Fruit fly (Drosophila melanogaster) whole organism, embryonic: Measurements from ENCODE around the gene CG14718.

ENCODE experiments used
- Aef1 ChIP-seq: fragments of 200-800 bp; sonication (Bioruptor generic); IDR thresholded peaks from 3 replicates; pipeline ENCODE4 v1.3.6; 2022; ENCODE audit warnings: missing biosample characterization, missing genetic modification characterization
- Atf6 ChIP-seq: fragments of 200-800 bp; sonication (Bioruptor generic); IDR thresholded peaks from 2 replicates; pipeline ENCODE4 v1.3.6; 2022; ENCODE audit warnings: missing biosample characterization, missing genetic modification characterization
- Blimp-1 ChIP-seq: fragments of 200-800 bp; sonication (Bioruptor generic); optimal IDR thresholded peaks from 3 replicates; lab custom pipeline; 2018; ENCODE audit warnings: missing biosample characterization, missing genetic modification characterization, mild to moderate bottlenecking, moderate library complexity, missing genetic modification reagents
- CG12104 ChIP-seq: fragments of 200-800 bp; sonication (Bioruptor generic); optimal IDR thresholded peaks from 3 replicates; lab custom pipeline; 2016; ENCODE audit warnings: missing biosample characterization, missing genetic modification characterization
- CG12155 ChIP-seq: fragments of 200-800 bp; sonication (Bioruptor generic); optimal IDR thresholded peaks from 3 replicates; lab custom pipeline; 2016; ENCODE audit warnings: missing biosample characterization, missing genetic modification characterization
- CG12744 ChIP-seq: fragments of 200-800 bp; sonication (Bioruptor generic); optimal IDR thresholded peaks from 2 replicates; lab custom pipeline; 2016; ENCODE audit warnings: missing biosample characterization, missing genetic modification characterization
- CG12769 ChIP-seq: fragments of 200-800 bp; sonication (Bioruptor generic); optimal IDR thresholded peaks from 2 replicates; lab custom pipeline; 2019; ENCODE audit warnings: missing biosample characterization, mild to moderate bottlenecking, missing genetic modification characterization, moderate library complexity
- CG13894 ChIP-seq: fragments of 200-800 bp; sonication (Bioruptor generic); optimal IDR thresholded peaks from 3 replicates; lab custom pipeline; 2018; ENCODE audit warnings: missing biosample characterization, mild to moderate bottlenecking, missing genetic modification characterization, moderate library complexity
- CG17361 ChIP-seq: fragments of 200-800 bp; sonication (Bioruptor generic); IDR thresholded peaks from 3 replicates; pipeline ENCODE4 v1.3.6; 2022; ENCODE audit warnings: missing biosample characterization, missing genetic modification characterization
- CG2129 ChIP-seq: fragments of 200-800 bp; sonication (Bioruptor generic); IDR thresholded peaks from 2 replicates; pipeline ENCODE4 v1.3.6; 2022; ENCODE audit warnings: missing biosample characterization, missing genetic modification characterization; ENCODE audit not compliant: partially characterized antibody
- CG2712 ChIP-seq: fragments of 200-800 bp; optimal IDR thresholded peaks from 3 replicates; lab custom pipeline; 2019; ENCODE audit warnings: missing biosample characterization, mild to moderate bottlenecking, missing genetic modification characterization, moderate library complexity
- CG3838 ChIP-seq: fragments of 200-800 bp; sonication (Bioruptor generic); optimal IDR thresholded peaks from 3 replicates; lab custom pipeline; 2016; ENCODE audit warnings: missing biosample characterization, missing genetic modification characterization
- CG4282 ChIP-seq: fragments of 200-800 bp; sonication (Bioruptor generic); optimal IDR thresholded peaks from 2 replicates; lab custom pipeline; 2016; ENCODE audit warnings: missing biosample characterization, missing genetic modification characterization
- CG5180 ChIP-seq: fragments of 200-800 bp; sonication (Bioruptor generic); optimal IDR thresholded peaks from 3 replicates; lab custom pipeline; 2017; ENCODE audit warnings: missing biosample characterization, missing genetic modification characterization, mild to moderate bottlenecking, moderate library complexity, missing genetic modification reagents
- CG6689 ChIP-seq: fragments of 200-800 bp; sonication (Bioruptor generic); IDR thresholded peaks from 2 replicates; pipeline ENCODE4 v1.3.6; 2022; ENCODE audit warnings: missing biosample characterization, missing genetic modification characterization
- CG7745 ChIP-seq: fragments of 200-800 bp; sonication (Bioruptor generic); optimal IDR thresholded peaks from 2 replicates; lab custom pipeline; 2018; ENCODE audit warnings: missing biosample characterization, mild to moderate bottlenecking, missing genetic modification characterization, moderate library complexity
- CG7786 ChIP-seq: fragments of 200-800 bp; sonication (Bioruptor generic); optimal IDR thresholded peaks from 2 replicates; lab custom pipeline; 2016; ENCODE audit warnings: missing biosample characterization, missing genetic modification characterization
- CG7839 ChIP-seq: fragments of 200-800 bp; sonication (Bioruptor generic); optimal IDR thresholded peaks from 3 replicates; lab custom pipeline; 2018; ENCODE audit warnings: missing biosample characterization, mild to moderate bottlenecking, missing genetic modification characterization, moderate library complexity
- CG8478 ChIP-seq: fragments of >200 bp; optimal IDR thresholded peaks from 2 replicates; lab custom pipeline; 2018
- CG9727 ChIP-seq: fragments of 200-800 bp; sonication (Bioruptor generic); optimal IDR thresholded peaks from 3 replicates; lab custom pipeline; 2017; ENCODE audit warnings: missing biosample characterization, mild to moderate bottlenecking, missing genetic modification characterization
- CG9932 ChIP-seq: fragments of 200-800 bp; sonication (Bioruptor generic); IDR thresholded peaks from 2 replicates; pipeline ENCODE4 v1.3.6; 2022; ENCODE audit warnings: missing biosample characterization, missing genetic modification characterization
- Camta ChIP-seq: fragments of 200-800 bp; sonication (Bioruptor generic); optimal IDR thresholded peaks from 2 replicates; lab custom pipeline; 2016; ENCODE audit warnings: missing biosample characterization, missing genetic modification characterization
- Chrac-16 ChIP-seq: fragments of 200-800 bp; sonication (Bioruptor generic); optimal IDR thresholded peaks from 3 replicates; lab custom pipeline; 2016; ENCODE audit warnings: missing biosample characterization, missing genetic modification characterization
- Dek ChIP-seq: fragments of 200-800 bp; sonication (Bioruptor generic); optimal IDR thresholded peaks from 3 replicates; lab custom pipeline; 2019; ENCODE audit warnings: missing biosample characterization, mild to moderate bottlenecking, missing genetic modification characterization, moderate library complexity
- Dip3 ChIP-seq: fragments of 200-800 bp; sonication (Bioruptor generic); optimal IDR thresholded peaks from 3 replicates; lab custom pipeline; 2016; ENCODE audit warnings: missing biosample characterization, missing genetic modification characterization
- Doc3 ChIP-seq: fragments of 200-800 bp; sonication (Bioruptor generic); IDR thresholded peaks from 3 replicates; pipeline ENCODE4 v1.3.6; 2022; ENCODE audit warnings: missing biosample characterization, missing genetic modification characterization; ENCODE audit not compliant: partially characterized antibody
- Ets65A ChIP-seq: fragments of 200-800 bp; sonication (Bioruptor generic); peaks from one replicate; lab custom pipeline; 2016; ENCODE audit warnings: missing biosample characterization, missing genetic modification characterization
- Hsf ChIP-seq: fragments of 200-800 bp; sonication (Bioruptor generic); optimal IDR thresholded peaks from 3 replicates; lab custom pipeline; 2016; ENCODE audit warnings: missing biosample characterization, missing genetic modification characterization
- Side ChIP-seq: fragments of 200-800 bp; sonication (Bioruptor generic); optimal IDR thresholded peaks from 2 replicates; lab custom pipeline; 2016; ENCODE audit warnings: missing biosample characterization, missing genetic modification characterization
- Spps ChIP-seq: fragments of 200-800 bp; sonication (Bioruptor generic); optimal IDR thresholded peaks from 2 replicates; lab custom pipeline; 2018; ENCODE audit warnings: missing biosample characterization, mild to moderate bottlenecking, missing genetic modification characterization
- Taf1 ChIP-seq: fragments of 200-800 bp; sonication (Bioruptor generic); IDR thresholded peaks from 2 replicates; pipeline ENCODE4 v1.3.6; 2022; ENCODE audit warnings: missing biosample characterization, missing genetic modification characterization
- Trl ChIP-seq, 3 experiments: fragments of >200 bp in 2 of 3; fragments of 200-800 bp in 1 of 3; sonication (Bioruptor generic) in 1 of 3; optimal IDR thresholded peaks; 2 replicates in 1 of 3; 3 replicates in 2 of 3; lab custom pipeline; 2016 to 2017; ENCODE audit warnings: missing biosample characterization in 1 of 3, missing genetic modification characterization in 1 of 3
- amos ChIP-seq: fragments of 200-800 bp; sonication (Bioruptor generic); IDR thresholded peaks from 2 replicates; pipeline ENCODE4 v1.3.6; 2022; ENCODE audit warnings: missing biosample characterization, missing genetic modification characterization; ENCODE audit not compliant: partially characterized antibody
- bcd ChIP-seq: fragments of 200-800 bp; sonication (Bioruptor generic); optimal IDR thresholded peaks from 2 replicates; lab custom pipeline; 2017; ENCODE audit warnings: missing biosample characterization, mild to moderate bottlenecking, missing genetic modification characterization
- chif ChIP-seq, 2 experiments: fragments of 200-800 bp; sonication (Bioruptor generic); optimal IDR thresholded peaks; 3 replicates each; lab custom pipeline; 2016; ENCODE audit warnings: missing biosample characterization in 2 of 2, missing genetic modification characterization in 2 of 2
- ci ChIP-seq: fragments of 200-800 bp; sonication (Bioruptor generic); IDR thresholded peaks from 3 replicates; pipeline ENCODE4 v1.3.6; 2022; ENCODE audit warnings: missing biosample characterization, missing genetic modification characterization
- cwo ChIP-seq: fragments of 200-800 bp; sonication (Bioruptor generic); optimal IDR thresholded peaks from 3 replicates; lab custom pipeline; 2017; ENCODE audit warnings: missing biosample characterization, missing genetic modification characterization, mild to moderate bottlenecking, moderate library complexity, missing genetic modification reagents
- dati ChIP-seq: fragments of 200-800 bp; sonication (Bioruptor generic); IDR thresholded peaks from 2 replicates; pipeline ENCODE4 v1.3.6; 2022; ENCODE audit warnings: missing biosample characterization, missing genetic modification characterization
- gem ChIP-seq: fragments of 200-800 bp; sonication (Bioruptor generic); optimal IDR thresholded peaks from 2 replicates; lab custom pipeline; 2019; ENCODE audit warnings: missing biosample characterization, mild to moderate bottlenecking, missing genetic modification characterization, moderate library complexity
- gro ChIP-seq: fragments of 200-800 bp; sonication (Bioruptor generic); optimal IDR thresholded peaks from 2 replicates; lab custom pipeline; 2016; ENCODE audit warnings: missing biosample characterization, missing genetic modification characterization
- ind ChIP-seq: fragments of 200-800 bp; sonication (Bioruptor generic); optimal IDR thresholded peaks from 3 replicates; lab custom pipeline; 2016; ENCODE audit warnings: missing biosample characterization, missing genetic modification characterization
- jumu ChIP-seq: fragments of 200-800 bp; sonication (Bioruptor generic); optimal IDR thresholded peaks from 3 replicates; lab custom pipeline; 2016; ENCODE audit warnings: missing biosample characterization, missing genetic modification characterization
- kay ChIP-seq: fragments of 200-800 bp; sonication (Bioruptor generic); optimal IDR thresholded peaks from 2 replicates; lab custom pipeline; 2016; ENCODE audit warnings: missing biosample characterization, missing genetic modification characterization
- lbe ChIP-seq: fragments of 200-800 bp; sonication (Bioruptor generic); optimal IDR thresholded peaks from 2 replicates; lab custom pipeline; 2016; ENCODE audit warnings: missing biosample characterization, mild to moderate bottlenecking, missing genetic modification characterization
- mam ChIP-seq: fragments of 200-800 bp; sonication (Bioruptor generic); optimal IDR thresholded peaks from 3 replicates; lab custom pipeline; 2016; ENCODE audit warnings: missing biosample characterization, missing genetic modification characterization
- pros ChIP-seq: fragments of 200-800 bp; sonication (Bioruptor generic); optimal IDR thresholded peaks from 3 replicates; lab custom pipeline; 2019; ENCODE audit warnings: missing biosample characterization, mild to moderate bottlenecking, missing genetic modification characterization, moderate library complexity
- pum ChIP-seq: fragments of 200-800 bp; sonication (Bioruptor generic); optimal IDR thresholded peaks from 2 replicates; lab custom pipeline; 2016; ENCODE audit warnings: missing biosample characterization, missing genetic modification characterization
- shn ChIP-seq: fragments of 200-800 bp; sonication (Bioruptor generic); optimal IDR thresholded peaks from 3 replicates; lab custom pipeline; 2016; ENCODE audit warnings: missing biosample characterization, missing genetic modification characterization
- tap ChIP-seq: fragments of 200-800 bp; optimal IDR thresholded peaks from 3 replicates; lab custom pipeline; 2019; ENCODE audit warnings: missing biosample characterization, mild to moderate bottlenecking, missing genetic modification characterization, moderate library complexity
- toy ChIP-seq: fragments of 200-800 bp; sonication (Bioruptor generic); IDR thresholded peaks from 2 replicates; pipeline ENCODE4 v1.3.6; 2022; ENCODE audit warnings: missing biosample characterization, missing genetic modification characterization

CG14718 gene

dm6 chr3R:11657786-11658193 is 42.6 kb upstream of the CG14718 start (continued):
- TF ChIP-seq toy (GFP tag; lab: Robert Waterston, UW) (no peak), Ets65A (GFP tag; lab: Kevin White, UChicago) (peak; percentile 78), tap (peak; percentile 44), Spps (tag; lab: Kevin White, UChicago) (peak; percentile 7), Aef1 (GFP tag; lab: Robert Waterston, UW) (no peak), CG12104 (GFP tag; lab: Kevin White, UChicago) (no peak), Doc3 (no peak), CG12744 (GFP tag; lab: Kevin White, UChicago) (no peak), CG7839 (tag; lab: Kevin White, UChicago) (peak; percentile 24), cwo (GFP tag; lab: Kevin White, UChicago) (peak; percentile 10), CG7745 (tag; lab: Kevin White, UChicago) (no peak), CG3838 (no peak), Side (peak; percentile 22), CG2129 (GFP tag; lab: Robert Waterston, UW) (no peak), CG9932 (peak; percentile 82), Hsf (GFP tag; lab: Kevin White, UChicago) (peak; percentile 20), Dek (tag; lab: Kevin White, UChicago) (no peak), amos (GFP tag; lab: Robert Waterston, UW) (no peak), lbe (peak; percentile 81), CG6689 (GFP tag; lab: Robert Waterston, UW) (0 out of 2 replicates have a peak, but pooled peaks have one; percentile 24), CG12155 (GFP tag; lab: Kevin White, UChicago) (peak; percentile 26), dati (no peak), Atf6 (GFP tag; lab: Robert Waterston, UW) (no peak), jumu (GFP tag; lab: Kevin White, UChicago) (peak; percentile 51), kay (GFP tag; lab: Kevin White, UChicago) (peak; percentile 57), CG8478 (lab: Kevin White, UChicago) (no peak), ci (no peak), gro (GFP tag; lab: Kevin White, UChicago) (peak; percentile 44), chif (GFP tag; optimal IDR thresholded peaks at IDR 0.05; lab: Kevin White, UChicago) (peak in 1 of 2 experiments; percentile 27), CG9727 (peak; percentile 36), bcd (GFP tag; lab: Kevin White, UChicago) (peak; percentile 29), CG4282 (GFP tag; lab: Kevin White, UChicago) (no peak), CG17361 (GFP tag; lab: Robert Waterston, UW) (0 out of 3 replicates have a peak, but pooled peaks have one; percentile 8), ind (peak; percentile 0), CG12769 (tag; lab: Kevin White, UChicago) (peak; percentile 74), Chrac-16 (peak; percentile 36), Trl (optimal IDR thresholded peaks at IDR 0.05; lab: Kevin White, UChicago) (no peak), Trl (GFP tag; optimal IDR thresholded peaks at IDR 0.05; lab: Kevin White, UChicago) (peak; percentile 31), pros (peak; percentile 9), Taf1 (GFP tag; lab: Robert Waterston, UW) (peak; percentile 12; the same call in 1 of the 2 replicates), CG7786 (GFP tag; lab: Kevin White, UChicago) (peak; percentile 27), mam (GFP tag; lab: Kevin White, UChicago) (peak; percentile 49), CG5180 (GFP tag; lab: Kevin White, UChicago) (no peak), CG2712 (tag; lab: Kevin White, UChicago) (peak; percentile 73), shn (GFP tag; lab: Kevin White, UChicago) (peak; percentile 39), CG13894 (tag; lab: Kevin White, UChicago) (peak; percentile 68), pum (GFP tag; lab: Kevin White, UChicago) (peak; percentile 4), Blimp-1 (GFP tag; lab: Kevin White, UChicago) (peak; percentile 46), Camta (GFP tag; lab: Kevin White, UChicago) (peak; percentile 5), gem (tag; lab: Kevin White, UChicago) (peak; percentile 55), Dip3 (GFP tag; lab: Kevin White, UChicago) (peak; percentile 30)
